Worm (Caenorhabditis elegans): ENCODE measurements around the gene Y25C1A.14.

Y25C1A.14 gene

DNA sequence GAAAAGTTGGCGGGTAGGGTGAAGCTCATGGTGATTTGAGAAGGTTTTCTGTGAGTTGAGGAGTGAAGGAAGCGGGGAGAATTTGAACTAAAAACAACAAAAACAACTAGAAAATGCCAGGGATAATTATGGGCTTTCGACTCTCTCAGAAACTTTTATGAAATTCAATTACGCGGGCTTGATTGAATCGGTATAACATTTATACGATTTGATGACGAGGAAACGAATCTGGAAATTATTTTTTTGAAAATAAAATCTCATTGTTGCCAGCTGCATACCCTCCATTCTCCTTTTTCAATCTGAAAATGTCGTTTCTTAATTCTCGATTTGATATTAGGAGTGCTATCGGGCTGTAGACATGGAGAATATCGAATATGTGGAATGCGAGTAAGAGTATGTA lies 5.5 kb downstream of the Y25C1A.14 start, which contains the start of gene srg-21:
srg-21 (minus strand) TSS at position 101 of the 400 bp plus-strand sequence.
- TF ChIP-seq snpc-1.3 (tag; optimal IDR thresholded peaks at IDR 0.05; ENCODE audit: insufficient read depth) (no peak), sea-2 (GFP tag; IDR thresholded peaks at IDR 0.05) (no peak), let-607 (tag; optimal IDR thresholded peaks at IDR 0.05) (no peak), egl-18 (GFP tag; IDR thresholded peaks at IDR 0.05) (no peak), ztf-3 (GFP tag; optimal IDR thresholded peaks at IDR 0.05) (no peak), snpc-1.1 (tag; optimal IDR thresholded peaks at IDR 0.05; ENCODE audit: insufficient read depth) (no peak), lsl-1 (GFP tag; optimal IDR thresholded peaks at IDR 0.05) (no peak), snpc-4 (GFP tag; optimal IDR thresholded peaks at IDR 0.05) (no peak), snpc-4 (tag; optimal IDR thresholded peaks at IDR 0.05) (no peak), somi-1 (GFP tag; optimal IDR thresholded peaks at IDR 0.05) (no peak), B0336.3 (GFP tag; IDR thresholded peaks at IDR 0.05) (no peak), C06A6.2 (GFP tag; conservative IDR thresholded peaks at IDR 0.05) (no peak), ceh-100 (GFP tag; IDR thresholded peaks at IDR 0.05) (no peak), pha-4 (tag; optimal IDR thresholded peaks at IDR 0.05) (no peak)

DNA sequence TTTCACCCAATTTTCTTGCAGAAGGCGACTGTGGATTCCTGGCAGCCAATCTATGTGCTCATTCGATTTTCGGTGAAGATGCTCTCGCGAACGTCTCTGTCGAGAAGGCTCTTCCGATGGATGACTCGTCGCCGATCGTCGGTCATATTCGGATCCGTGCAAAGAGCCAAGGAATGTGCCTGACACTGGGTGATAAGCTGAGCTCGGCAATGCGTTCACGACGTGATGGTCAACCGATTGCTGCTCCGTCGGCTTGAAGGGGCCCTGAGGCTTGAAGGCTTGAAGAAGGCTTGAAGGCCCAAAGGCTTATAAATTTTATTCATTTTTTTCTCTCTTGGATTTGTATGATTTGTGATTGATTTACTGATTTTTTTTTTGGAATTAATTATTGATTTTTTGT lies 9.6 kb downstream of the Y25C1A.14 start:
- TF ChIP-seq ceh-79 (tag; optimal IDR thresholded peaks at IDR 0.05) = no peak
- TF ChIP-seq unc-62 (GFP tag; optimal IDR thresholded peaks at IDR 0.05) = no peak
- no peak for TF ChIP-seq ama-1 (optimal IDR thresholded peaks at IDR 0.05)
- no peak for TF ChIP-seq ama-1 (GFP tag; optimal IDR thresholded peaks at IDR 0.05)
- TF ChIP-seq zfh-2 (GFP tag; conservative IDR thresholded peaks at IDR 0.05) = peak; percentile 67
- no peak for TF ChIP-seq B0019.2 (GFP tag; conservative IDR thresholded peaks at IDR 0.05)
- no peak for TF ChIP-seq lsl-1 (GFP tag; optimal IDR thresholded peaks at IDR 0.05)

DNA sequence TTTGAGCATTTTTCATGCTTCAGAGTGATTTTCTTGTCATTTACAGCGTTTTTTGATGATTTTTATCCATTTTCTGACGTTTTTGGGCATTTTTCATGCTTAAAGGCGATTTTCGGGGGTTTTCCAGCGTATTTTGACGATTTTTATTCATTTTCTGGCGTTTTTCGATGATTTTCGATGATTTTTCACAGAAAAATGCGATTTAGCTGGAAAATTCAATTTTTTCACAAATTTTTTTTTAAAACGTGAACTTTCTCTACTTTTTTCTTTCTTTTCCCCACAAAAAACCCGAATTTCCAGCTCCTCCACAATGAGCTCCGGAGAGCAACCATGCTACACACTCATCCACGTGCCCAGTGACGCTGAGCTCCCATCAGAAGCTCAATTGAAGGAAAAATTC lies 18.3 kb downstream of the Y25C1A.14 start, which contains the start of gene copb-1:
copb-1 (plus strand) TSS at position 301 of the 400 bp plus-strand sequence.
- TF ChIP-seq xnd-1 (tag; optimal IDR thresholded peaks at IDR 0.05) = no peak
- TF ChIP-seq ztf-18 (tag; optimal IDR thresholded peaks at IDR 0.05) = no peak
- TF ChIP-seq B0035.1 (tag; optimal IDR thresholded peaks at IDR 0.05) = no peak
- TF ChIP-seq tbx-9 (tag; optimal IDR thresholded peaks at IDR 0.05; ENCODE audit: borderline replicate concordance) = no peak
- no peak for TF ChIP-seq mel-28 (tag; optimal IDR thresholded peaks at IDR 0.05; ENCODE audit: borderline replicate concordance)

DNA sequence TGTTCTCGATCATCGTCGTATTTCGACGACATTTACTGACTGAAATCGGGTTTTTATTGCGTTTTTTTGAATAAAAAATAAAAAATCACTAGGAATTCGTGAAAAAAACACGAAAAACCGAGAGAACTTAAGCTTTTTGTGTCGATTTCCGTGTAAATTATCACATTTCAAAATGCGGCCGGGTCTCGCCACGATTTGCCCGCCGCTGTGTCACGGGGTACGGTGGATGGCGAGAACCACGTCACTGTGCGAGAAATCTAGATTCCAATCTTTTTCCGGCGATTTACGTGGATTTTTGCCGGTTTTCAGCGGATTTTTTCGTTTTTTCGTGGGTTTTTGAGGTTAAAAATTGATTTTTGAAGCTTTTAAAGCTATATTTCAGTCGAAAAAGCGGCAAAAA lies 19.8 kb downstream of the Y25C1A.14 start, which contains the start of gene Y25C1A.8:
Y25C1A.8 (minus strand) TSS at position 45 of the 400 bp plus-strand sequence.
- TF ChIP-seq ztf-3 (GFP tag; optimal IDR thresholded peaks at IDR 0.05) = peak; percentile 48
- TF ChIP-seq ekl-4 (GFP tag; IDR thresholded peaks at IDR 0.05) = peak; percentile 90; the same call in 1 of the 2 replicates
- TF ChIP-seq F23B12.7 (tag; optimal IDR thresholded peaks at IDR 0.05; ENCODE audit: insufficient read depth) = peak; percentile 92
- TF ChIP-seq him-1 (tag; optimal IDR thresholded peaks at IDR 0.05) = peak; percentile 30
- TF ChIP-seq D2030.7 (GFP tag; IDR thresholded peaks at IDR 0.05) = peak; percentile 75; the same call in 1 of the 2 replicates
- no peak for TF ChIP-seq attf-6 (GFP tag; IDR thresholded peaks at IDR 0.05)
- TF ChIP-seq lsl-1 (GFP tag; optimal IDR thresholded peaks at IDR 0.05) = peak; percentile 97
- peak; percentile 94 for TF ChIP-seq nfyb-1 (GFP tag; IDR thresholded peaks at IDR 0.05)
- no peak for TF ChIP-seq F52B5.7 (tag; optimal IDR thresholded peaks at IDR 0.05)
- peak; percentile 53 for TF ChIP-seq zim-3 (tag; optimal IDR thresholded peaks at IDR 0.05)
- no peak for TF ChIP-seq dpff-1 (tag; optimal IDR thresholded peaks at IDR 0.05)
- peak; percentile 96 for TF ChIP-seq B0336.3 (GFP tag; IDR thresholded peaks at IDR 0.05)
- peak; percentile 52 for TF ChIP-seq ztf-18 (tag; optimal IDR thresholded peaks at IDR 0.05)
- peak; percentile 51 for TF ChIP-seq madf-10 (tag; optimal IDR thresholded peaks at IDR 0.05)
- peak; percentile 9 for TF ChIP-seq ceh-79 (tag; optimal IDR thresholded peaks at IDR 0.05)
- TF ChIP-seq ceh-40 (GFP tag; IDR thresholded peaks at IDR 0.05) = no peak
- peak; percentile 3 to 90 (median 71) for TF ChIP-seq lin-35 (GFP tag; optimal IDR thresholded peaks at IDR 0.05)
- peak; percentile 51 for TF ChIP-seq efl-1 (GFP tag; optimal IDR thresholded peaks at IDR 0.05)
- peak; percentile 58 for TF ChIP-seq mel-28 (tag; optimal IDR thresholded peaks at IDR 0.05; ENCODE audit: borderline replicate concordance)
- TF ChIP-seq ztf-26 (tag; optimal IDR thresholded peaks at IDR 0.05) = peak; percentile 83
- TF ChIP-seq ceh-100 (GFP tag; IDR thresholded peaks at IDR 0.05) = peak; percentile 83
- TF ChIP-seq B0035.1 (tag; optimal IDR thresholded peaks at IDR 0.05) = peak; percentile 40
- peak; percentile 15 for TF ChIP-seq mxl-1 (tag; optimal IDR thresholded peaks at IDR 0.05)
- peak; percentile 93 for TF ChIP-seq Y53G8AR.9 (GFP tag; conservative IDR thresholded peaks at IDR 0.05)
- TF ChIP-seq F33H1.4 (GFP tag; IDR thresholded peaks at IDR 0.05) = peak; percentile 100
- peak; percentile 67 for TF ChIP-seq F57C9.4 (tag; optimal IDR thresholded peaks at IDR 0.05)

Measured in whole organism, young adult.